Fruit fly (Drosophila melanogaster) whole organism, prepupa: Measurements from ENCODE around the gene CG43339.

Experiments
- Blimp-1 ChIP-seq: fragments of 200-800 bp; sonication (Bioruptor generic); optimal IDR thresholded peaks from 3 replicates; lab custom pipeline; 2017; ENCODE audit warnings: missing biosample characterization, missing genetic modification characterization, mild to moderate bottlenecking, moderate library complexity, missing genetic modification reagents
- CG10631 ChIP-seq: fragments of 200-800 bp; sonication (Bioruptor generic); optimal IDR thresholded peaks from 2 replicates; lab custom pipeline; 2016; ENCODE audit warnings: missing biosample characterization, missing genetic modification characterization
- CG11294 ChIP-seq: fragments of 200-800 bp; sonication (Bioruptor generic); IDR thresholded peaks from 2 replicates; pipeline ENCODE4 v1.3.6; 2022; ENCODE audit warnings: missing biosample characterization, missing genetic modification characterization
- CG11762 ChIP-seq: fragments of 200-800 bp; sonication (Bioruptor generic); optimal IDR thresholded peaks from 3 replicates; lab custom pipeline; 2016; ENCODE audit warnings: missing biosample characterization, missing genetic modification characterization; ENCODE audit not compliant: insufficient read depth
- CG1621 ChIP-seq: fragments of 200-800 bp; sonication (Bioruptor generic); optimal IDR thresholded peaks from 3 replicates; lab custom pipeline; 2018; ENCODE audit warnings: missing biosample characterization, mild to moderate bottlenecking, missing genetic modification characterization
- CG16779 ChIP-seq: fragments of 200-800 bp; sonication (Bioruptor generic); optimal IDR thresholded peaks from 3 replicates; lab custom pipeline; 2017; ENCODE audit warnings: missing biosample characterization, mild to moderate bottlenecking, missing genetic modification characterization
- CG3032 ChIP-seq: fragments of 200-800 bp; optimal IDR thresholded peaks from 2 replicates; lab custom pipeline; 2019; ENCODE audit warnings: missing biosample characterization, mild to moderate bottlenecking, missing genetic modification characterization, moderate library complexity
- CG31627 ChIP-seq: fragments of 200-800 bp; sonication (Bioruptor generic); optimal IDR thresholded peaks from 3 replicates; lab custom pipeline; 2016; ENCODE audit warnings: missing biosample characterization, missing genetic modification characterization
- CG32006 ChIP-seq: fragments of 200-800 bp; sonication (Bioruptor generic); optimal IDR thresholded peaks from 3 replicates; lab custom pipeline; 2017; ENCODE audit warnings: missing biosample characterization, mild to moderate bottlenecking, missing genetic modification characterization
- CG4318 ChIP-seq: fragments of 200-800 bp; sonication (Bioruptor generic); optimal IDR thresholded peaks from 3 replicates; lab custom pipeline; 2017; ENCODE audit warnings: missing biosample characterization, mild to moderate bottlenecking, missing genetic modification characterization
- CG6163 ChIP-seq: fragments of 200-800 bp; sonication (Bioruptor generic); IDR thresholded peaks from 3 replicates; pipeline ENCODE4 v1.3.6; 2022; ENCODE audit warnings: missing biosample characterization, missing genetic modification characterization
- CG6276 ChIP-seq: fragments of 200-800 bp; sonication (Bioruptor generic); optimal IDR thresholded peaks from 2 replicates; lab custom pipeline; 2017; ENCODE audit warnings: missing biosample characterization, mild to moderate bottlenecking, missing genetic modification characterization
- CG6808 ChIP-seq: fragments of 200-800 bp; sonication (Bioruptor generic); optimal IDR thresholded peaks from 3 replicates; lab custom pipeline; 2017; ENCODE audit warnings: missing biosample characterization, missing genetic modification characterization, mild to moderate bottlenecking, moderate library complexity, missing genetic modification reagents
- CG7368 ChIP-seq: fragments of 200-800 bp; sonication (Bioruptor generic); optimal IDR thresholded peaks from 3 replicates; lab custom pipeline; 2016; ENCODE audit warnings: missing biosample characterization, missing genetic modification characterization
- CG8119 ChIP-seq: fragments of 200-800 bp; sonication (Bioruptor generic); IDR thresholded peaks from 3 replicates; pipeline ENCODE4 v1.3.6; 2022; ENCODE audit warnings: missing biosample characterization, missing genetic modification characterization
- CG8319 ChIP-seq: fragments of 200-800 bp; sonication (Bioruptor generic); optimal IDR thresholded peaks from 3 replicates; lab custom pipeline; 2016; ENCODE audit warnings: missing biosample characterization, missing genetic modification characterization
- CG8632 ChIP-seq: fragments of 200-800 bp; sonication (Bioruptor generic); optimal IDR thresholded peaks from 3 replicates; lab custom pipeline; 2016; ENCODE audit warnings: missing biosample characterization, missing genetic modification characterization
- CG9139 ChIP-seq: fragments of 200-800 bp; sonication (Bioruptor generic); optimal IDR thresholded peaks from 3 replicates; lab custom pipeline; 2017; ENCODE audit warnings: missing biosample characterization, mild to moderate bottlenecking, missing genetic modification characterization
- Eip75B ChIP-seq: fragments of 200-800 bp; sonication (Bioruptor generic); optimal IDR thresholded peaks from 3 replicates; lab custom pipeline; 2016; ENCODE audit warnings: missing biosample characterization, missing genetic modification characterization
- Eip78C ChIP-seq: fragments of 200-800 bp; sonication (Bioruptor generic); peaks from one replicate; lab custom pipeline; 2016; ENCODE audit warnings: missing biosample characterization, missing genetic modification characterization
- Eip93F ChIP-seq: fragments of 200-800 bp; sonication (Bioruptor generic); optimal IDR thresholded peaks from 2 replicates; lab custom pipeline; 2016; ENCODE audit warnings: missing biosample characterization, mild to moderate bottlenecking, missing genetic modification characterization
- Gug ChIP-seq: fragments of 200-800 bp; sonication (Bioruptor generic); IDR thresholded peaks from 2 replicates; pipeline ENCODE4 v1.3.6; 2022; ENCODE audit warnings: missing biosample characterization, missing genetic modification characterization
- Hr39 ChIP-seq: fragments of 200-800 bp; sonication (Bioruptor generic); optimal IDR thresholded peaks from 2 replicates; lab custom pipeline; 2016; ENCODE audit warnings: missing biosample characterization, missing genetic modification characterization
- Hr4 ChIP-seq: fragments of 200-800 bp; sonication (Bioruptor generic); optimal IDR thresholded peaks from 3 replicates; lab custom pipeline; 2016; ENCODE audit warnings: missing biosample characterization, missing genetic modification characterization
- OdsH ChIP-seq: fragments of 200-800 bp; sonication (Bioruptor generic); optimal IDR thresholded peaks from 3 replicates; lab custom pipeline; 2016; ENCODE audit warnings: missing biosample characterization, missing genetic modification characterization
- Sox102F ChIP-seq: fragments of 200-800 bp; sonication (Bioruptor generic); optimal IDR thresholded peaks from 2 replicates; lab custom pipeline; 2016; ENCODE audit warnings: missing biosample characterization, mild to moderate bottlenecking, missing genetic modification characterization
- Sox14 ChIP-seq: fragments of 200-800 bp; sonication (Bioruptor generic); optimal IDR thresholded peaks from 3 replicates; lab custom pipeline; 2016; ENCODE audit warnings: missing biosample characterization, missing genetic modification characterization
- achi ChIP-seq: fragments of 200-800 bp; sonication (Bioruptor generic); optimal IDR thresholded peaks from 3 replicates; lab custom pipeline; 2016; ENCODE audit warnings: missing biosample characterization, missing genetic modification characterization
- acj6 ChIP-seq: fragments of 200-800 bp; sonication (Bioruptor generic); optimal IDR thresholded peaks from 3 replicates; lab custom pipeline; 2016; ENCODE audit warnings: missing biosample characterization, missing genetic modification characterization
- cyc ChIP-seq: fragments of 200-800 bp; sonication (Bioruptor generic); optimal IDR thresholded peaks from 3 replicates; lab custom pipeline; 2016; ENCODE audit warnings: missing biosample characterization, missing genetic modification characterization
- dac ChIP-seq: fragments of 200-800 bp; sonication (Bioruptor generic); optimal IDR thresholded peaks from 2 replicates; lab custom pipeline; 2017; ENCODE audit warnings: missing biosample characterization, mild to moderate bottlenecking, missing genetic modification characterization
- dsx ChIP-seq: fragments of 200-800 bp; optimal IDR thresholded peaks from 3 replicates; lab custom pipeline; 2019; ENCODE audit warnings: missing biosample characterization, mild to moderate bottlenecking, missing genetic modification characterization, moderate library complexity; ENCODE audit not compliant: poor library complexity, severe bottlenecking
- eg ChIP-seq: fragments of 200-800 bp; sonication (Bioruptor generic); IDR thresholded peaks from 3 replicates; pipeline ENCODE4 v1.3.6; 2022; ENCODE audit warnings: missing biosample characterization, missing genetic modification characterization
- esn ChIP-seq: fragments of 200-800 bp; sonication (Bioruptor generic); optimal IDR thresholded peaks from 2 replicates; lab custom pipeline; 2016; ENCODE audit warnings: missing biosample characterization, mild to moderate bottlenecking, missing genetic modification characterization, moderate library complexity
- fd59A ChIP-seq: fragments of 200-800 bp; sonication (Bioruptor generic); optimal IDR thresholded peaks from 2 replicates; lab custom pipeline; 2017; ENCODE audit warnings: missing biosample characterization, mild to moderate bottlenecking, missing genetic modification characterization, missing genetic modification reagents
- fd85E ChIP-seq: fragments of 200-800 bp; sonication (Bioruptor generic); optimal IDR thresholded peaks from 3 replicates; lab custom pipeline; 2016; ENCODE audit warnings: missing biosample characterization, missing genetic modification characterization
- fkh ChIP-seq: fragments of 200-800 bp; sonication (Bioruptor generic); optimal IDR thresholded peaks from 3 replicates; lab custom pipeline; 2017; ENCODE audit warnings: missing biosample characterization, mild to moderate bottlenecking, missing genetic modification characterization, moderate library complexity
- lz ChIP-seq: fragments of 200-800 bp; sonication (Bioruptor generic); optimal IDR thresholded peaks from 3 replicates; lab custom pipeline; 2016; ENCODE audit warnings: missing biosample characterization, missing genetic modification characterization
- spab ChIP-seq: fragments of 200-800 bp; sonication (Bioruptor generic); optimal IDR thresholded peaks from 2 replicates; lab custom pipeline; 2017; ENCODE audit warnings: missing biosample characterization, mild to moderate bottlenecking, missing genetic modification characterization, missing genetic modification reagents
- ss ChIP-seq, 2 experiments: fragments of 200-800 bp; sonication (Bioruptor generic); optimal IDR thresholded peaks; 2 replicates in 1 of 2; 3 replicates in 1 of 2; lab custom pipeline; 2017 to 2018; ENCODE audit warnings: mild to moderate bottlenecking in 2 of 2, missing biosample characterization in 2 of 2, missing genetic modification characterization in 2 of 2, moderate library complexity in 1 of 2
- svp ChIP-seq: fragments of 200-800 bp; sonication (Bioruptor generic); peaks from one replicate; lab custom pipeline; 2016; ENCODE audit warnings: missing biosample characterization, missing genetic modification characterization
- vri ChIP-seq: fragments of 200-800 bp; sonication (Bioruptor generic); optimal IDR thresholded peaks from 3 replicates; lab custom pipeline; 2016; ENCODE audit warnings: missing biosample characterization, mild to moderate bottlenecking, missing genetic modification characterization

CG43339 gene

dm6 chr2L:18638945-18639344 is 34.1 kb downstream of the CG43339 start (continued):
- TF ChIP-seq lz (GFP tag; lab: Kevin White, UChicago), result no peak
- peak; percentile 16; the same call in 1 of the 3 replicates for TF ChIP-seq CG6163
- no peak for TF ChIP-seq fd59A (GFP tag; lab: Kevin White, UChicago)
- TF ChIP-seq svp (GFP tag; lab: Kevin White, UChicago), result no peak
- no peak for TF ChIP-seq Eip75B
- TF ChIP-seq vri (GFP tag; lab: Kevin White, UChicago), result no peak
- TF ChIP-seq Hr4 (GFP tag; lab: Kevin White, UChicago), result peak; percentile 31
- no peak for TF ChIP-seq fd85E
- no peak for TF ChIP-seq dsx (GFP tag; lab: Kevin White, UChicago)
- no peak for TF ChIP-seq CG16779 (tag; lab: Kevin White, UChicago)
- TF ChIP-seq ss (GFP tag; optimal IDR thresholded peaks at IDR 0.05; lab: Kevin White, UChicago), result no peak
- TF ChIP-seq Sox102F (GFP tag; lab: Kevin White, UChicago), result no peak
- no peak for TF ChIP-seq CG10631 (GFP tag; lab: Kevin White, UChicago)
- TF ChIP-seq Hr39, result no peak
- TF ChIP-seq eg (GFP tag; lab: Robert Waterston, UW), result peak; percentile 40; the same call in 1 of the 3 replicates
- no peak for TF ChIP-seq dac
- no peak for TF ChIP-seq CG8632
- no peak for TF ChIP-seq esn (GFP tag; lab: Kevin White, UChicago)
- TF ChIP-seq Blimp-1, result no peak

dm6 chr2L:18632389-18632788 is 40.7 kb downstream of the CG43339 start:
- TF ChIP-seq CG7368 (no peak), CG6276 (GFP tag; lab: Kevin White, UChicago) (no peak), spab (GFP tag; lab: Kevin White, UChicago) (no peak), Eip93F (GFP tag; lab: Kevin White, UChicago) (no peak), OdsH (no peak), achi (no peak), CG6808 (GFP tag; lab: Kevin White, UChicago) (no peak), dac (no peak), Gug (GFP tag; lab: Robert Waterston, UW) (no peak), svp (GFP tag; lab: Kevin White, UChicago) (no peak), CG8319 (GFP tag; lab: Kevin White, UChicago) (no peak), Eip75B (no peak)

dm6 chr2L:18630611-18631221 is 42.4 kb downstream of the CG43339 start:
- TF ChIP-seq Eip93F (GFP tag; lab: Kevin White, UChicago) (peak; percentile 49), vri (GFP tag; lab: Kevin White, UChicago) (peak; percentile 73), svp (GFP tag; lab: Kevin White, UChicago) (peak; percentile 85), achi (no peak)

dm6 chr2L:18629144-18629543 is 43.9 kb downstream of the CG43339 start:
- peak; percentile 84 for TF ChIP-seq svp (GFP tag; lab: Kevin White, UChicago)
- TF ChIP-seq Eip78C (GFP tag; lab: Kevin White, UChicago), result peak; percentile 38
- no peak for TF ChIP-seq lz (GFP tag; lab: Kevin White, UChicago)

dm6 chr2L:18628104-18628503 is 45.0 kb downstream of the CG43339 start:
- TF ChIP-seq CG9139 (GFP tag; lab: Kevin White, UChicago) (no peak), fkh (GFP tag; lab: Kevin White, UChicago) (no peak), dsx (GFP tag; lab: Kevin White, UChicago) (peak; percentile 10), CG3032 (tag; lab: Kevin White, UChicago) (peak; percentile 28), esn (GFP tag; lab: Kevin White, UChicago) (peak; percentile 72), CG8632 (peak; percentile 22), CG11294 (GFP tag; lab: Robert Waterston, UW) (peak; percentile 43), acj6 (peak; percentile 75), CG11762 (GFP tag; lab: Kevin White, UChicago) (peak; percentile 37), CG1621 (tag; lab: Kevin White, UChicago) (peak; percentile 10), Sox14 (peak; percentile 64), CG7368 (peak; percentile 36), fd59A (GFP tag; lab: Kevin White, UChicago) (no peak), CG32006 (peak; percentile 83), CG4318 (GFP tag; lab: Kevin White, UChicago) (peak; percentile 36), CG16779 (tag; lab: Kevin White, UChicago) (peak; percentile 57), cyc (GFP tag; lab: Kevin White, UChicago) (peak; percentile 47), CG31627 (GFP tag; lab: Kevin White, UChicago) (peak; percentile 64), CG6808 (GFP tag; lab: Kevin White, UChicago) (peak; percentile 53), CG8119 (GFP tag; lab: Robert Waterston, UW) (peak; percentile 89), OdsH (peak; percentile 47), vri (GFP tag; lab: Kevin White, UChicago) (peak; percentile 66)
